Worm (Caenorhabditis elegans) whole organism, L4/young adult: Measurements from ENCODE around the gene T18D3.9.
A peak's percentile ranks its signal among the peaks of the same experiment; 100 is the strongest.

Experiments used
- W03F9.2 ChIP-seq: fragments of 150-350 bp; optimal IDR thresholded peaks from 2 replicates; lab custom pipeline; 2014; ENCODE audit warnings: missing biosample characterization, missing genetic modification characterization
- dao-5 ChIP-seq: sonication (generic microtip); optimal IDR thresholded peaks from 2 replicates; lab custom pipeline; 2016; ENCODE audit warnings: missing genotype, missing genetic modification characterization, moderate library complexity, missing compliant biosample characterization
- him-1 ChIP-seq: sonication (generic microtip); optimal IDR thresholded peaks from 2 replicates; lab custom pipeline; 2016; ENCODE audit warnings: missing genotype, missing genetic modification reagents, missing genetic modification characterization, missing compliant biosample characterization

The T18D3.9 gene

DNA sequence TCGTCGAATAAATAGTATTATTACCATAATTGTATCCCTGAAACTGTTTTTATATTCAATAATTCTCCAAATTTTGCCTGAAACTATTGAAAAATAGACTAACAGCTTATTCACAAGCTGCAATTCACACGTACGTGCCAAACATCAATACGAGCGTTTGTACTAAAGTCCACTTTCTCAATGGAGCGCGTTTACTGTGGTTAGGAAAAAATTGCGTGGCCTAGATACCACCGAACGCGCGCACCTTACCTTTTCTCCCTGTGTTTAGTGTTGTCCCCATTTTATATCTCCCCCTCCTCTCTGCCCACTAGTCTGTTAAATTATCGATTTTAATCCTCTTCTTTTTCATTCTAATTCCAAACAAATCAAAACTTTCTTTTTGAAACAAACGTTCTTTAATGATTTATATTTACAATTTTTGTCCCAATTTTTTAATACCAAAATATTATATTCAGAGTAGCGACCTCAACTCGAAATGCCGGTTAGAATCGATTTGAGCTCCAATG lies at the start of gene T18D3.9, which contains the start of gene T18D3.1:
TSS of gene T18D3.9 (minus strand) at position 168 of the 506 bp plus-strand sequence.
TSS of gene T18D3.1 (plus strand) at position 456 of the 506 bp plus-strand sequence.
- TF ChIP-seq W03F9.2 (tag; lab: Kevin White, UChicago) (no peak), him-1 (tag; lab: Kevin White, UChicago) (no peak), dao-5 (tag; lab: Kevin White, UChicago) (no peak)

DNA sequence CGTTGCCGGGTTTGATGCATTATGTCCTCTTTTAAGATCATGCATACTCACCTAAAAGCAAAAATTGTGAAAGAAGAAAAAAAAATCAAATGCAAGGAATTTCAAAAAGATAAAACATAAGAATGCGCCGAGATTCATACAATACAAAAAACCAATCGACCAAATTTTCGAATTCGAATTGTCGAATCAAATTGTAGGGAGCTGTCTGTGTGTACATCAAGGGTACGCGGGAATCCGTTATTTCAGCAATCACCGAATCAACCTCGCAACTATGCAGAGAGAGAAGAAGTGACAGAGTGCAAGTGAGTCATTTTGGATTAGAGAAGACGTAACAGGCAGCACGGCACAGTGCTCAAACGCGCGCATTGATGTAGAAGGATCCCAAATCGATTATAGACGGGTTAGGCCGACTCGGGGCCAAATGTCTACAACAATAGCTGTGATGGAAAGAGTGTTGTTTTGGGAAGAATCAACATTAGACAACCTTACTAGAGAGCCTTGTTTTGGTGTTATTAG lies 49.1 kb upstream of the T18D3.9 start, which contains the start of gene sdz-19:
TSS of gene sdz-19 (minus strand) at position 51 of the 516 bp plus-strand sequence.
- TF ChIP-seq W03F9.2 (tag; lab: Kevin White, UChicago) (no peak), him-1 (tag; lab: Kevin White, UChicago) (no peak), dao-5 (tag; lab: Kevin White, UChicago) (no peak)

DNA sequence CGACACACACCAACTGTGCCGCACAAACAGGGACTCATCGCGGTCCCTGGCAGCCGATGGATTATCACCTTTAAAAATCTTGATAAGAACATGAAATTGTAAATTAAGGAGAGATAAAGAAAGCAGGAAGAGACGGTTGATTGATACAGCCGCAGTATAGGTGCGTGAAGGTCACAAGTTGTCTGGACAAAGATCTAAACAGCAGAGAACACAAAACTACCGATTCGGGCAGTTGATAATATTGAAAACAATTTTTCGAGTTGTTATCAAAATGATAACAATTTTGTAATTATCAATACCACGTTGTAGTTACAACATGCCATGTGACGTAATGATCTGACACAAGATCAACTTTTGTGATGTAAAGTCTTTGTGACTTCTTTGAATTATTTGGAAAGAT lies 46.5 kb upstream of the T18D3.9 start:
- peak; percentile 13 for TF ChIP-seq W03F9.2 (tag; lab: Kevin White, UChicago)
- no peak for TF ChIP-seq dao-5 (tag; lab: Kevin White, UChicago)

DNA sequence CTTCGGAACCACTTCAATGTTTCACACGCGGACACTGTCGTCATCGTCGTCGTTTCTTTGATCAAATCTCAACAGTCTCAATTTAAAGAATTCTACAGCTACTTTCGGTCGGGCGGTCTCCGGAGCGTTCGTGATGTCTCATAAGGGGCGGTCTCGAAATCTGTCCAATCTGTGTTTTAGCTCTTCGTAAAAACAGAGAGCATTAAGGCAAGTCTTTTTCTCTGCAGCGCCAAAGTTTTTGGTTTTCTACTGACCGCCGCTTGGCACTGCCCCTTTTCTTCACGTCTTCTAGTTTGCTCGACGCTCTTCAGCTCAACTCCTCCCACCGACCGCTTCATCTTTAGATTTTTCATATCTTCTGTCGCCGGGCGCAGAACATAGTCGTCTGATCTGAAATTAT lies 38.2 kb upstream of the T18D3.9 start, which contains the start of gene lips-1:
TSS of gene lips-1 (plus strand) at position 301 of the 400 bp plus-strand sequence.
- TF ChIP-seq dao-5 (tag; lab: Kevin White, UChicago) (no peak), W03F9.2 (tag; lab: Kevin White, UChicago) (no peak), him-1 (tag; lab: Kevin White, UChicago) (no peak)

DNA sequence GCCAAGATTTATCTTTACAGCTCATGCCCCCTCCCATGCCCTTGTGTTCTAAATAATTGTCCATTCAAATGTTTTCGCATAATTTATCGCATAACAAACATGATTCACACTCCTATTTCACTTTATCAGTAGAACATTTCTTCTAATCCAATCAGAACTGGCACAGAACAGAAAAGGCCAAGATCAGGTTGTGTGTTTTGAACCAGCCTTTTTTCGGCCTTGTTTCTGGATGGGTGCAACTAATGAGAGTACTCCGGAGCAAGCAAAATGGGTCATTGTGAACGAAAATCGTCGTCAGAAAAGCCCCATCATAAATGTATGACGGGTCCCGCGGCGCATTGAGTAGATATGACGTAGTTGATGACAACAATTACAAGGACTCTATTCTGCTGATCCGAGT lies 36.9 kb upstream of the T18D3.9 start:
- TF ChIP-seq him-1 (tag; lab: Kevin White, UChicago) (no peak), dao-5 (tag; lab: Kevin White, UChicago) (no peak), W03F9.2 (tag; lab: Kevin White, UChicago) (no peak)

DNA sequence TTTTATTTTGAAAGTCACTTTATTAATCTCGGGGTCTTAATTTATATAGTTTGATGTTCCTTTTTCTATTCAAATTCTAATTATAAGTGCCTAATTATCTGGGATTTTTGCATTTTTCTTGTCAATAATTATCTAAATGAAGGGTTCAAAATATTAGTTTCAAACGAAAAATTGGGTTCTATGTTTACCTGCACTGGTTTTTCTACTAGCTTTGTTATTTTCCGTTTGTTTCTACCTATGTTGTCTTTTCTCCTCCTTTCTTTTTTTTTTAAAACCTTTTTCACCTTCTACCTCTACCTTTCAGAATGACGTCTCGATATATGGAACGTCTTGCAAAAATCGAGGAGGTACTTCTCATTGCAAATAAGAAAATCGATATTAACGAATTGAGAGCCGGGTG lies 30.5 kb upstream of the T18D3.9 start, which contains the start of gene tbc-13:
TSS of gene tbc-13 (plus strand) at position 301 of the 400 bp plus-strand sequence.
- TF ChIP-seq W03F9.2 (tag; lab: Kevin White, UChicago) = no peak
- TF ChIP-seq dao-5 (tag; lab: Kevin White, UChicago) = no peak
- no peak for TF ChIP-seq him-1 (tag; lab: Kevin White, UChicago)

DNA sequence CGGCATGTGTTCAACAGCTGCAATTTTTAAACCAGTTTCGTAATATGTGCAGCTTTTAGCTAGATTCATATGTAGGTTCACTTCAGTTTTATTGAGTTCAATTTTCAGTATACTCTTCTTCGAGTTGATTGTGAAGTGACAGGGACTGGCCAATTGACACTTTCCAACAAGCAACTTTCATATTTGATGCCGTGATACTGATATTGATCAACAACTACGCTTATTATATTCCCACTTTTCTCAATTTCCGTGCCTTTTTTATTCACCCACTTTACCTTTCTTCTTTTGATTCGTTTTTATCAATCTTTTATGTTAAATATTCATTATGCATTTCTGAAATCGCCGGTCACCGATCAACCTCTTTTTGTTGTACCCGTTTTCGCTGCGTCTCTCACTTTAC lies 29.8 kb upstream of the T18D3.9 start:
- TF ChIP-seq dao-5 (tag; lab: Kevin White, UChicago) (no peak), W03F9.2 (tag; lab: Kevin White, UChicago) (no peak), him-1 (tag; lab: Kevin White, UChicago) (no peak)

DNA sequence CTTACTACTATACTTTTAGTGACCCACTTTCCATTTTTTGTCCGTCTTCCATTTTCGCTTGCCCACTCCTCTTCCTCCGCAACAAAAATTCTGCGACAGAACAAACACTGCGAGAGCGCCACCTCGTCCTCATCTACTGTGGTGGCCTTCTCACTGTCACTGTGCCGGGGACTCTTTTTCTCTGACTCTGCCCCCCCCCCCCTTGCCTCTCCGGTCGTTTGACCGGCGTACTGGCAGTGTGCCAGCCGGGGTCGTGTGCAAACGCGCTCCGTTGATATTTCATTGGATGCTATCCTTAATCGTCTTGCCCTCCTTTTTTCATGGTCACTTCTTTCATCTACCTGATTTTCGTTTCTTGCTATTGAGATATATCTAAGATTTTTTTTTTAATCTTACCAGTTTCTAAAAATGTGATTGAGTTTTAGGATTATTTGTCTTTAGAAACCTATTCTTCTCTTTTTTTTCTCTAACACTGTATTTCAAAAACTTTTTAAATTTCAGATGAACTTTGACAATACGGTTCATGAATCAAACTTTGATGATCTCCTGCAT lies 26.3 kb upstream of the T18D3.9 start, which contains the start of gene atf-6:
TSS of gene atf-6 (plus strand) at position 502 of the 552 bp plus-strand sequence.
- peak; percentile 57 for TF ChIP-seq him-1 (tag; lab: Kevin White, UChicago)
- TF ChIP-seq dao-5 (tag; lab: Kevin White, UChicago) = peak; percentile 24
- TF ChIP-seq W03F9.2 (tag; lab: Kevin White, UChicago) = no peak

DNA sequence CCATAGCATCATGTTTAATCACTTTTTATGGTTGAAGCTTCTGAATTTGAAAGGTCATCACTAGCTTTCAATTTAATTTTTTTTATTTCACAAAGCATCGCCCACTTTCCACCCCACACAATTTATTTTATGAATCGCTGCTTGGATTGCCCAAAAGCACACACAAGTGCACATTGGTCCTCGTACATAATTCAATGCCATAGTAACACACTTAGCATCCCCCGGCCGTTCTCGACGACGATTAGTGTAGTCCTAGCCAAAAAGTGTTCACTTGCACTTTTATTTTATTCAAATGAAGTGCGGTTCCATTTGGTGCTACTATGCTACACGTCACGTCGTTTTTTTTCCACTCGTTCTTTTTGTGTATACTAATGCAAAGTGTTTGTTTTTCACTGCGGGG lies 24.8 kb upstream of the T18D3.9 start:
- no peak for TF ChIP-seq dao-5 (tag; lab: Kevin White, UChicago)
- TF ChIP-seq W03F9.2 (tag; lab: Kevin White, UChicago) = no peak
- TF ChIP-seq him-1 (tag; lab: Kevin White, UChicago) = no peak

DNA sequence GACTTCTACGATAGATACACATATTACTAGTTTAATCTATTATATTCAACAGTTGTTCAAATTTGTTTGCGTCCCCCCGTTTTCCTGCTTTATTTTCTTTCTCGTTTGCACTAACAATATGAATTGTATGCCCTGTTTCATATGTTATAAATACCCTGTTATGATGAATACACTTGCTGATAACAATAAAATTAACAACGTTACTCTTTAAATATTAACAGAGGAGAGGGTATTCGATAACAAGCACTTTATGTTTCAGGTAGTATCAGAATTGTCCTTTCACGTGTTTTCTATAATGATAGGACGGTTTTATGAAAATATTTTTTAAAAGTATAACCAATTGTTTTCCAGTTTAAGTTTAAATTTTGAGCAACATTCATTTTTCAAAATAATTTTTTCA lies 24.2 kb upstream of the T18D3.9 start:
- TF ChIP-seq him-1 (tag; lab: Kevin White, UChicago) = no peak
- no peak for TF ChIP-seq dao-5 (tag; lab: Kevin White, UChicago)
- no peak for TF ChIP-seq W03F9.2 (tag; lab: Kevin White, UChicago)

DNA sequence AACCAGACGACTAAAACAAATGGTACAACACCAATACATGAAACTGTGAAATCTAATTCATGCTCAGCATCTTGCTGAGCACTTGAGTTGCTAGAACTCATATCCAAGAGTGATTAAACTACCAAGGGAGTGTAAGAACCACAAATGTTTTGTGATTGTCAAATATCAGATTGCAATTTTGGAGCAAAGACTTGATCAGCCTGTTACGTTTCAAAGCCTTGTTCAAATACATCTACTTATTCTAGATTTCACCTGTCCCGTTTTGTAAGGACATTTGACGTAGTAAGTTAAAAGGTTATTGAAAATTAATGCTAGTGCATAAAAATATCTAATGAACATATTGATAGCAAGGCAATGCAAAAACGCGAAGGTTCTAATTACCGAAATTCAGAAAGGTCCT lies 23.1 kb upstream of the T18D3.9 start, which contains the start of gene F45E6.1:
TSS of gene F45E6.1 (minus strand) at position 101 of the 400 bp plus-strand sequence.
- TF ChIP-seq W03F9.2 (tag; lab: Kevin White, UChicago) = no peak
- no peak for TF ChIP-seq him-1 (tag; lab: Kevin White, UChicago)
- no peak for TF ChIP-seq dao-5 (tag; lab: Kevin White, UChicago)

DNA sequence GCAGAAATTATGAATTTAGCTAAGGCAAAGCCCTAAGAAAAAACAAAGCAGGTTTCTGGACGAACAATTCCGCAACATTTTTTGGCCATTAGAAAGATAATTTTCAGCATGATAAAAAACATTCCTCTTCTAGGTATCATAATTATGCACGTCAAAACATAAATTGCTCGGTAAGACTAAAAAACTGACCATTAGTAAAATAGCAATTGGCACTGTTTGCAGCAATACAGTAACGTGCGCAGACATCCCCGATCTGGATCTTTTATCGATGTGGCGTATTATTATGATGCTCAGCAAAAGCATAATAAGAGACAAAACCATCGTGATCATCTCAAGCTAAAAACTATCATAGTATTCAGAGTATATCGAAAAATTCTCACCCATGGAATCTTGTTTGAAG lies 22.2 kb upstream of the T18D3.9 start:
- TF ChIP-seq dao-5 (tag; lab: Kevin White, UChicago) = no peak
- TF ChIP-seq him-1 (tag; lab: Kevin White, UChicago) = no peak
- no peak for TF ChIP-seq W03F9.2 (tag; lab: Kevin White, UChicago)

DNA sequence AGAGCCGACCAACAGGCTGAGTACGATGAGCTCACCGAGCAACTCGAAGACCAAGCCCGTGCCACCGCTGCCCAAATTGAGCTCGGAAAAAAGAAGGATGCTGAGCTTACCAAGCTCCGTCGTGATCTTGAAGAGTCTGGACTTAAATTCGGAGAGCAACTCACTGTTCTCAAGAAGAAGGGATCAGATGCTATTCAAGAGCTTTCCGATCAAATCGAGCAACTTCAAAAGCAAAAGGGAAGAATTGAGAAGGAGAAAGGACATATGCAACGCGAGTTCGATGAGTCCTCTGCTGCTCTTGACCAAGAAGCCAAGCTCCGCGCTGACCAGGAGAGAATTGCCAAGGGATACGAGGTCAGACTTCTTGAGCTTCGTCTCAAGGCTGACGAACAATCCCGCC lies 18.0 kb upstream of the T18D3.9 start:
- TF ChIP-seq dao-5 (tag; lab: Kevin White, UChicago) (no peak), W03F9.2 (tag; lab: Kevin White, UChicago) (no peak), him-1 (tag; lab: Kevin White, UChicago) (no peak)
